Worm (Caenorhabditis elegans): ENCODE results near the gene T03F6.10.

Gene T03F6.10

ce11 chrIII:13378242-13378641, at the start of gene T03F6.10:
Gene T03F6.10 (minus strand): TSS chrIII:13378342.
- TF ChIP-seq aha-1 (tag) (peak; percentile 44), Y105C5A.15 (GFP tag; IDR thresholded peaks at IDR 0.05) (no peak), fos-1 (tag; optimal IDR thresholded peaks at IDR 0.05) (no peak), Y75B8A.6 (GFP tag; IDR thresholded peaks at IDR 0.05) (no peak), nhr-10 (tag; optimal IDR thresholded peaks at IDR 0.05) (no peak), nhr-237 (tag; optimal IDR thresholded peaks at IDR 0.05) (no peak)

- TF ChIP-seq fkh-10 (GFP tag; optimal IDR thresholded peaks at IDR 0.05) (no peak), ces-1 (GFP tag; optimal IDR thresholded peaks at IDR 0.05) (no peak), nhr-48 (tag; optimal IDR thresholded peaks at IDR 0.05) (no peak), lsy-2 (tag; optimal IDR thresholded peaks at IDR 0.05) (no peak)
Observed at ce11 chrIII:13427817-13428216, 49.7 kb upstream of the T03F6.10 start.

ce11 chrIII:13426036-13426435, 47.9 kb upstream of the T03F6.10 start, which contains the start of gene cope-1:
Gene cope-1 (plus strand): TSS chrIII:13426264.
- TF ChIP-seq lsy-2 (tag; optimal IDR thresholded peaks at IDR 0.05) (peak in 1 of 2 experiments; percentile 65), lim-7 (GFP tag; IDR thresholded peaks at IDR 0.05) (no peak), gei-8 (GFP tag; optimal IDR thresholded peaks at IDR 0.05) (no peak), mdt-29 (GFP tag; IDR thresholded peaks at IDR 0.05) (no peak), zag-1 (tag; optimal IDR thresholded peaks at IDR 0.05) (no peak), Y5F2A.4 (GFP tag; optimal IDR thresholded peaks at IDR 0.05) (no peak), dpl-1 (GFP tag; optimal IDR thresholded peaks at IDR 0.05) (peak; percentile 51), lin-38 (GFP tag; IDR thresholded peaks at IDR 0.05) (peak; percentile 36), ceh-20 (GFP tag; IDR thresholded peaks at IDR 0.05) (no peak), mes-2 (tag; optimal IDR thresholded peaks at IDR 0.05; ENCODE audit: poor library complexity, severe bottlenecking) (peak; percentile 43), mep-1 (tag; optimal IDR thresholded peaks at IDR 0.05) (no peak), F44E2.7 (GFP tag; IDR thresholded peaks at IDR 0.05) (no peak), Y75B8A.6 (GFP tag; IDR thresholded peaks at IDR 0.05) (no peak)

- TF ChIP-seq mep-1 (tag; optimal IDR thresholded peaks at IDR 0.05): peak; percentile 80
- TF ChIP-seq nhr-11 (tag; optimal IDR thresholded peaks at IDR 0.05): peak; percentile 51
- TF ChIP-seq lin-13 (GFP tag; optimal IDR thresholded peaks at IDR 0.05): peak; percentile 25
- peak in 1 of 2 experiments; percentile 24 for TF ChIP-seq mdl-1 (tag; optimal IDR thresholded peaks at IDR 0.05)
- TF ChIP-seq dpl-1 (GFP tag; optimal IDR thresholded peaks at IDR 0.05): peak; percentile 86
- peak; percentile 28; the same call in 1 of the 2 replicates for TF ChIP-seq vab-7 (GFP tag; IDR thresholded peaks at IDR 0.05)
- TF ChIP-seq pqm-1 (tag; optimal IDR thresholded peaks at IDR 0.05): peak; percentile 52
- peak; percentile 54 for TF ChIP-seq hlh-30 (tag; optimal IDR thresholded peaks at IDR 0.05; ENCODE audit: insufficient read depth)
- TF ChIP-seq nhr-6 (tag; optimal IDR thresholded peaks at IDR 0.05): peak; percentile 74
- TF ChIP-seq hif-1 (tag; optimal IDR thresholded peaks at IDR 0.05): peak in 1 of 2 experiments; percentile 82
- TF ChIP-seq rbr-2 (tag; optimal IDR thresholded peaks at IDR 0.05): no peak
- TF ChIP-seq lsy-2 (tag; optimal IDR thresholded peaks at IDR 0.05): peak in 1 of 2 experiments; percentile 87
- TF ChIP-seq mes-2 (tag; optimal IDR thresholded peaks at IDR 0.05; ENCODE audit: poor library complexity, severe bottlenecking): peak; percentile 96
- no peak for TF ChIP-seq nhr-10 (tag; optimal IDR thresholded peaks at IDR 0.05)
- TF ChIP-seq lin-38 (GFP tag; IDR thresholded peaks at IDR 0.05): peak; percentile 94
- peak; percentile 94 for TF ChIP-seq nhr-77 (tag; optimal IDR thresholded peaks at IDR 0.05)
- peak; percentile 82 for TF ChIP-seq nhr-28 (tag; optimal IDR thresholded peaks at IDR 0.05)
- TF ChIP-seq F10B5.3 (tag; optimal IDR thresholded peaks at IDR 0.05): no peak
- TF ChIP-seq ceh-32 (tag; optimal IDR thresholded peaks at IDR 0.05; ENCODE audit: poor library complexity): no peak
- TF ChIP-seq ceh-44 (GFP tag; IDR thresholded peaks at IDR 0.05): 0 out of 2 replicates have a peak, but pooled peaks have one; percentile 29
- TF ChIP-seq D1046.2 (GFP tag; IDR thresholded peaks at IDR 0.05): 0 out of 2 replicates have a peak, but pooled peaks have one; percentile 20
- TF ChIP-seq daf-12 (tag; optimal IDR thresholded peaks at IDR 0.05): no peak
- TF ChIP-seq gei-8 (GFP tag; optimal IDR thresholded peaks at IDR 0.05): no peak
- no peak for TF ChIP-seq ctbp-1 (GFP tag; IDR thresholded peaks at IDR 0.05)
- no peak for TF ChIP-seq zfp-3 (GFP tag; conservative IDR thresholded peaks at IDR 0.05)
- TF ChIP-seq unc-130 (GFP tag; optimal IDR thresholded peaks at IDR 0.05): peak; percentile 87
Observed at ce11 chrIII:13423414-13423813, 45.3 kb upstream of the T03F6.10 start, which contains the start of gene exo-1. Gene exo-1 (plus strand): TSS chrIII:13423514.

All from whole organism, L4 larva.